1 fruit fly cellular context compared by ENCODE assay signal in the genomic region with DNA sequence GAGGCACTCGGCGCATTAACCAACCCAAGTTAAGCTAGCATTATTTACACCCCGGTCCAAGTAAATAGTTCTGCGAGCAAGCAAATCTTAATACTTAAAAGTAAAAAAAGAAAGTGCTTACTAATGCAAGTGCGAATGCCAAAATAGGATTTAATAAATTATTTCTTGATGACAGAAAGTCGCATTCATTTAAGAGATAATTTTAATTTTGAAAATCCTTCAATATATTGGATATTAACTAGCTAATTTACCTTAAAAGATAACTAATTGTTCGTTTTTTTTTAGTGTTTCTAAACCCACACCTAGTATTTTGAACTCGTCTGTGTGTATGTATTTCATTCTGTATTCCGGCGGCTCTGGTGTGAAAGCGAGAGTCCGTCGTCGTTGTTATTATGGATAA.
TF ChIP-seq lines count a peak whose summit lies in the region.

No protein-coding gene starts in this region.

TF ChIP-seq in whole organism, embryonic, 481 proteins besides CTCF, POLR2A, EP300 and RAD21 (continued from another document and continues in another):
- TF ChIP-seq seq (GFP tag; IDR thresholded peaks at IDR 0.05; lab: Robert Waterston, UW) (0 out of 2 replicates have a peak, but pooled peaks have one; percentile 48), CG10147 (GFP tag; optimal IDR thresholded peaks at IDR 0.05; lab: Kevin White, UChicago) (peak; percentile 56), rib (GFP tag; IDR thresholded peaks at IDR 0.05; lab: Robert Waterston, UW) (no peak), gro (GFP tag; optimal IDR thresholded peaks at IDR 0.05; lab: Kevin White, UChicago) (no peak), nerfin-1 (tag; optimal IDR thresholded peaks at IDR 0.05; lab: Kevin White, UChicago) (peak; percentile 47), chm (GFP tag; IDR thresholded peaks at IDR 0.05; lab: Robert Waterston, UW) (no peak), caup (GFP tag; optimal IDR thresholded peaks at IDR 0.05; lab: Kevin White, UChicago; ENCODE audit: severe bottlenecking) (peak; percentile 12), unpg (GFP tag; optimal IDR thresholded peaks at IDR 0.05; lab: Kevin White, UChicago) (peak; percentile 73), fd96Cb (tag; optimal IDR thresholded peaks at IDR 0.05; lab: Kevin White, UChicago) (peak; percentile 65), bbx (GFP tag; IDR thresholded peaks at IDR 0.05; lab: Robert Waterston, UW; ENCODE audit: partially characterized antibody) (no peak), Fer2 (tag; optimal IDR thresholded peaks at IDR 0.05; lab: Kevin White, UChicago) (no peak), CG6654 (GFP tag; optimal IDR thresholded peaks at IDR 0.05; lab: Kevin White, UChicago) (peak; percentile 6), CG14860 (GFP tag; IDR thresholded peaks at IDR 0.05; lab: Robert Waterston, UW; ENCODE audit: partially characterized antibody) (no peak), CG11504 (tag; optimal IDR thresholded peaks at IDR 0.05; lab: Kevin White, UChicago) (peak; percentile 83), en (GFP tag; optimal IDR thresholded peaks at IDR 0.05; lab: Kevin White, UChicago) (no peak), CG31224 (GFP tag; IDR thresholded peaks at IDR 0.05; lab: Robert Waterston, UW) (no peak), grau (tag; optimal IDR thresholded peaks at IDR 0.05; lab: Kevin White, UChicago) (peak; percentile 63), Hr3 (GFP tag; optimal IDR thresholded peaks at IDR 0.05; lab: Kevin White, UChicago) (peak; percentile 29), BtbVII (GFP tag; optimal IDR thresholded peaks at IDR 0.05; lab: Kevin White, UChicago) (peak; percentile 43), Trl (optimal IDR thresholded peaks at IDR 0.05; lab: Kevin White, UChicago) (no peak), Trl (GFP tag; optimal IDR thresholded peaks at IDR 0.05; lab: Kevin White, UChicago) (no peak), CG8478 (optimal IDR thresholded peaks at IDR 0.05; lab: Kevin White, UChicago) (no peak), CG15696 (tag; optimal IDR thresholded peaks at IDR 0.05; lab: Kevin White, UChicago) (no peak), CG1792 (GFP tag; optimal IDR thresholded peaks at IDR 0.05; lab: Kevin White, UChicago) (no peak), Elba2 (GFP tag; optimal IDR thresholded peaks at IDR 0.05; lab: Kevin White, UChicago) (no peak), gcm2 (GFP tag; optimal IDR thresholded peaks at IDR 0.05; lab: Kevin White, UChicago) (no peak), CG7839 (tag; optimal IDR thresholded peaks at IDR 0.05; lab: Kevin White, UChicago) (peak; percentile 70), B-H1 (GFP tag; IDR thresholded peaks at IDR 0.05; lab: Robert Waterston, UW) (0 out of 3 replicates have a peak, but pooled peaks have one; percentile 10), HLH3B (GFP tag; IDR thresholded peaks at IDR 0.05; lab: Robert Waterston, UW) (peak; percentile 61), CG34422 (GFP tag; IDR thresholded peaks at IDR 0.05; lab: Robert Waterston, UW) (0 out of 3 replicates have a peak, but pooled peaks have one; percentile 28), Poxn (GFP tag; IDR thresholded peaks at IDR 0.05; lab: Robert Waterston, UW) (no peak), H15 (GFP tag; IDR thresholded peaks at IDR 0.05; lab: Robert Waterston, UW) (no peak), kah (GFP tag; optimal IDR thresholded peaks at IDR 0.05; lab: Kevin White, UChicago) (peak; percentile 11), danr (GFP tag; IDR thresholded peaks at IDR 0.05; lab: Robert Waterston, UW) (no peak), CG18476 (GFP tag; optimal IDR thresholded peaks at IDR 0.05; lab: Kevin White, UChicago) (no peak), CG17186 (GFP tag; optimal IDR thresholded peaks at IDR 0.05; lab: Kevin White, UChicago) (no peak), dmrt11E (tag; optimal IDR thresholded peaks at IDR 0.05; lab: Kevin White, UChicago) (no peak), CG15479 (GFP tag; optimal IDR thresholded peaks at IDR 0.05; lab: Kevin White, UChicago) (no peak), CG5953 (GFP tag; IDR thresholded peaks at IDR 0.05; lab: Robert Waterston, UW) (no peak), Vsx1 (GFP tag; optimal IDR thresholded peaks at IDR 0.05; lab: Kevin White, UChicago) (peak; percentile 31), CG6175 (GFP tag; IDR thresholded peaks at IDR 0.05; lab: Robert Waterston, UW) (no peak), cad (GFP tag; optimal IDR thresholded peaks at IDR 0.05; lab: Kevin White, UChicago) (no peak), CG14050 (GFP tag; IDR thresholded peaks at IDR 0.05; lab: Robert Waterston, UW) (no peak), Gug (GFP tag; IDR thresholded peaks at IDR 0.05; lab: Robert Waterston, UW) (no peak), CG7786 (GFP tag; optimal IDR thresholded peaks at IDR 0.05; lab: Kevin White, UChicago) (no peak), wdn (GFP tag; IDR thresholded peaks at IDR 0.05; lab: Robert Waterston, UW) (no peak), dpn (GFP tag; optimal IDR thresholded peaks at IDR 0.05; lab: Kevin White, UChicago) (peak; percentile 33 to 44), Aef1 (GFP tag; IDR thresholded peaks at IDR 0.05; lab: Robert Waterston, UW) (no peak), CG1832 (GFP tag; optimal IDR thresholded peaks at IDR 0.05; lab: Kevin White, UChicago) (no peak), salm (tag; optimal IDR thresholded peaks at IDR 0.05; lab: Kevin White, UChicago) (peak; percentile 39), CG6791 (GFP tag; IDR thresholded peaks at IDR 0.05; lab: Robert Waterston, UW; ENCODE audit: partially characterized antibody) (no peak), maf-S (GFP tag; optimal IDR thresholded peaks at IDR 0.05; lab: Kevin White, UChicago) (no peak), CG3065 (GFP tag; optimal IDR thresholded peaks at IDR 0.05; lab: Kevin White, UChicago) (no peak), cg (GFP tag; optimal IDR thresholded peaks at IDR 0.05; lab: Kevin White, UChicago) (no peak), gt (GFP tag; IDR thresholded peaks at IDR 0.05; lab: Robert Waterston, UW) (no peak), cato (GFP tag; optimal IDR thresholded peaks at IDR 0.05; lab: Kevin White, UChicago; ENCODE audit: borderline replicate concordance) (no peak), row (GFP tag; IDR thresholded peaks at IDR 0.05; lab: Robert Waterston, UW) (peak; percentile 49; the same call in 2 of the 3 replicates), nom (GFP tag; optimal IDR thresholded peaks at IDR 0.05; lab: Kevin White, UChicago) (no peak), Doc3 (GFP tag; IDR thresholded peaks at IDR 0.05; lab: Robert Waterston, UW; ENCODE audit: partially characterized antibody) (no peak), Usf (GFP tag; optimal IDR thresholded peaks at IDR 0.05; lab: Kevin White, UChicago) (no peak), Lhr (GFP tag; optimal IDR thresholded peaks at IDR 0.05; lab: Kevin White, UChicago) (no peak), vvl (GFP tag; IDR thresholded peaks at IDR 0.05; lab: Robert Waterston, UW) (no peak), E2f2 (GFP tag; IDR thresholded peaks at IDR 0.05; lab: Robert Waterston, UW) (peak; percentile 18; the same call in 1 of the 2 replicates), Neu2 (GFP tag; optimal IDR thresholded peaks at IDR 0.05; lab: Kevin White, UChicago; ENCODE audit: borderline replicate concordance) (no peak), nerfin-2 (GFP tag; IDR thresholded peaks at IDR 0.05; lab: Robert Waterston, UW; ENCODE audit: partially characterized antibody) (no peak), Ssrp (tag; optimal IDR thresholded peaks at IDR 0.05; lab: Kevin White, UChicago) (peak; percentile 44), bcd (GFP tag; optimal IDR thresholded peaks at IDR 0.05; lab: Kevin White, UChicago) (peak; percentile 54), CG12236 (GFP tag; optimal IDR thresholded peaks at IDR 0.05; lab: Kevin White, UChicago) (no peak), fd3F (GFP tag; optimal IDR thresholded peaks at IDR 0.05; lab: Kevin White, UChicago) (peak; percentile 26), CG33557 (GFP tag; optimal IDR thresholded peaks at IDR 0.05; lab: Kevin White, UChicago) (no peak), CG13424 (tag; optimal IDR thresholded peaks at IDR 0.05; lab: Kevin White, UChicago) (peak; percentile 70), CG10366 (GFP tag; IDR thresholded peaks at IDR 0.05; lab: Robert Waterston, UW) (peak; percentile 23; the same call in 1 of the 2 replicates), CG9932 (GFP tag; IDR thresholded peaks at IDR 0.05; lab: Robert Waterston, UW) (no peak), Sox102F (GFP tag; optimal IDR thresholded peaks at IDR 0.05; lab: Kevin White, UChicago) (peak; percentile 73), CG14667 (GFP tag; IDR thresholded peaks at IDR 0.05; lab: Robert Waterston, UW) (0 out of 2 replicates have a peak, but pooled peaks have one; percentile 30), CG10462 (GFP tag; optimal IDR thresholded peaks at IDR 0.05; lab: Kevin White, UChicago) (no peak), psq (GFP tag; optimal IDR thresholded peaks at IDR 0.05; lab: Kevin White, UChicago) (no peak), CG4820 (GFP tag; optimal IDR thresholded peaks at IDR 0.05; lab: Kevin White, UChicago) (peak; percentile 44), eve (GFP tag; optimal IDR thresholded peaks at IDR 0.05; lab: Kevin White, UChicago) (peak in 1 of 2 experiments; percentile 69), Max (GFP tag; optimal IDR thresholded peaks at IDR 0.05; lab: Kevin White, UChicago) (no peak), Sin3A (optimal IDR thresholded peaks at IDR 0.05; lab: Kevin White, UChicago) (no peak), Mrtf (GFP tag; IDR thresholded peaks at IDR 0.05; lab: Robert Waterston, UW) (no peak), ind (GFP tag; optimal IDR thresholded peaks at IDR 0.05; lab: Kevin White, UChicago) (peak; percentile 36), btn (GFP tag; optimal IDR thresholded peaks at IDR 0.05; lab: Kevin White, UChicago) (no peak), CG12104 (GFP tag; optimal IDR thresholded peaks at IDR 0.05; lab: Kevin White, UChicago) (peak; percentile 36), CG6272 (GFP tag; IDR thresholded peaks at IDR 0.05; lab: Robert Waterston, UW) (no peak), CG13894 (tag; optimal IDR thresholded peaks at IDR 0.05; lab: Kevin White, UChicago) (no peak), ci (GFP tag; IDR thresholded peaks at IDR 0.05; lab: Robert Waterston, UW) (0 out of 3 replicates have a peak, but pooled peaks have one; percentile 38), gce (GFP tag; IDR thresholded peaks at IDR 0.05; lab: Robert Waterston, UW) (no peak), Dp (GFP tag; optimal IDR thresholded peaks at IDR 0.05; lab: Kevin White, UChicago) (no peak), Optix (GFP tag; IDR thresholded peaks at IDR 0.05; lab: Robert Waterston, UW) (no peak), nau (GFP tag; optimal IDR thresholded peaks at IDR 0.05; lab: Kevin White, UChicago) (no peak), NC2β (GFP tag; optimal IDR thresholded peaks at IDR 0.05; lab: Kevin White, UChicago) (no peak), corto (GFP tag; optimal IDR thresholded peaks at IDR 0.05; lab: Kevin White, UChicago) (no peak), MESR4 (GFP tag; optimal IDR thresholded peaks at IDR 0.05; lab: Kevin White, UChicago) (no peak), ERR (GFP tag; optimal IDR thresholded peaks at IDR 0.05; lab: Kevin White, UChicago) (no peak), CG13296 (GFP tag; optimal IDR thresholded peaks at IDR 0.05; lab: Kevin White, UChicago) (peak; percentile 62), Hand (GFP tag; optimal IDR thresholded peaks at IDR 0.05; lab: Kevin White, UChicago) (no peak), Dll (GFP tag; IDR thresholded peaks at IDR 0.05; lab: Robert Waterston, UW; ENCODE audit: partially characterized antibody) (no peak), CG30020 (tag; optimal IDR thresholded peaks at IDR 0.05; lab: Kevin White, UChicago) (no peak), ab (GFP tag; optimal IDR thresholded peaks at IDR 0.05; lab: Kevin White, UChicago) (no peak), CG1603 (tag; optimal IDR thresholded peaks at IDR 0.05; lab: Kevin White, UChicago) (no peak), CG34224 (GFP tag; IDR thresholded peaks at IDR 0.05; lab: Robert Waterston, UW; ENCODE audit: partially characterized antibody) (no peak), CG7556 (GFP tag; optimal IDR thresholded peaks at IDR 0.05; lab: Kevin White, UChicago) (peak; percentile 68), CG13287 (GFP tag; IDR thresholded peaks at IDR 0.05; lab: Robert Waterston, UW; ENCODE audit: partially characterized antibody) (no peak), CG18764 (GFP tag; optimal IDR thresholded peaks at IDR 0.05; lab: Kevin White, UChicago) (no peak), CG4404 (GFP tag; IDR thresholded peaks at IDR 0.05; lab: Robert Waterston, UW) (no peak), az2 (GFP tag; optimal IDR thresholded peaks at IDR 0.05; lab: Kevin White, UChicago) (peak; percentile 35), Mad (GFP tag; optimal IDR thresholded peaks at IDR 0.05; lab: Kevin White, UChicago) (no peak), lab (GFP tag; optimal IDR thresholded peaks at IDR 0.05; lab: Kevin White, UChicago) (peak; percentile 57), ewg (GFP tag; optimal IDR thresholded peaks at IDR 0.05; lab: Kevin White, UChicago) (peak; percentile 43), Stat92E (GFP tag; optimal IDR thresholded peaks at IDR 0.05; lab: Kevin White, UChicago) (no peak), disco-r (GFP tag; optimal IDR thresholded peaks at IDR 0.05; lab: Kevin White, UChicago) (no peak), CG14441 (GFP tag; IDR thresholded peaks at IDR 0.05; lab: Robert Waterston, UW) (no peak), Xbp1 (GFP tag; optimal IDR thresholded peaks at IDR 0.05; lab: Kevin White, UChicago) (peak; percentile 47), CG15601 (tag; optimal IDR thresholded peaks at IDR 0.05; lab: Kevin White, UChicago) (peak; percentile 39), CG3726 (GFP tag; IDR thresholded peaks at IDR 0.05; lab: Robert Waterston, UW) (no peak), tup (GFP tag; optimal IDR thresholded peaks at IDR 0.05; lab: Kevin White, UChicago) (no peak), Hr51 (GFP tag; optimal IDR thresholded peaks at IDR 0.05; lab: Kevin White, UChicago) (peak in 1 of 2 experiments; percentile 80), tll (GFP tag; optimal IDR thresholded peaks at IDR 0.05; lab: Kevin White, UChicago) (no peak), grn (GFP tag; optimal IDR thresholded peaks at IDR 0.05; lab: Kevin White, UChicago) (no peak), klu (GFP tag; IDR thresholded peaks at IDR 0.05; lab: Robert Waterston, UW) (no peak), Hey (tag; optimal IDR thresholded peaks at IDR 0.05; lab: Kevin White, UChicago) (no peak), CG31365 (tag; optimal IDR thresholded peaks at IDR 0.05; lab: Kevin White, UChicago) (no peak), CG9727 (GFP tag; optimal IDR thresholded peaks at IDR 0.05; lab: Kevin White, UChicago) (peak; percentile 41), CG14014 (GFP tag; IDR thresholded peaks at IDR 0.05; lab: Robert Waterston, UW) (0 out of 2 replicates have a peak, but pooled peaks have one; percentile 23), CHES-1-like (GFP tag; optimal IDR thresholded peaks at IDR 0.05; lab: Kevin White, UChicago) (no peak), al (GFP tag; IDR thresholded peaks at IDR 0.05; lab: Robert Waterston, UW) (no peak), CG6813 (GFP tag; optimal IDR thresholded peaks at IDR 0.05; lab: Kevin White, UChicago) (no peak)
